Worm (Caenorhabditis elegans) whole organism, L2 larva: ENCODE results near the gene F31F4.11.

Experiments used
- ceh-16 ChIP-seq: fragments of 150-350 bp; optimal IDR thresholded peaks from 2 replicates; lab custom pipeline; 2014; ENCODE audit warnings: missing biosample characterization, missing genetic modification characterization
- lin-13 ChIP-seq: fragments of 150-350 bp; optimal IDR thresholded peaks from 2 replicates; lab custom pipeline; 2014; ENCODE audit warnings: missing biosample characterization, missing genetic modification reagents, missing genetic modification characterization
- nhr-10 ChIP-seq: sonication (generic microtip); optimal IDR thresholded peaks from 2 replicates; lab custom pipeline; 2017; ENCODE audit warnings: missing biosample characterization, missing genetic modification characterization
- skn-1 ChIP-seq: sonication (generic microtip); optimal IDR thresholded peaks from 2 replicates; lab custom pipeline; 2017; ENCODE audit warnings: missing biosample characterization, missing genetic modification characterization
- ztf-4 ChIP-seq: fragments of 150-350 bp; optimal IDR thresholded peaks from 2 replicates; lab custom pipeline; 2014; ENCODE audit warnings: missing biosample characterization, missing genetic modification characterization

DNA sequence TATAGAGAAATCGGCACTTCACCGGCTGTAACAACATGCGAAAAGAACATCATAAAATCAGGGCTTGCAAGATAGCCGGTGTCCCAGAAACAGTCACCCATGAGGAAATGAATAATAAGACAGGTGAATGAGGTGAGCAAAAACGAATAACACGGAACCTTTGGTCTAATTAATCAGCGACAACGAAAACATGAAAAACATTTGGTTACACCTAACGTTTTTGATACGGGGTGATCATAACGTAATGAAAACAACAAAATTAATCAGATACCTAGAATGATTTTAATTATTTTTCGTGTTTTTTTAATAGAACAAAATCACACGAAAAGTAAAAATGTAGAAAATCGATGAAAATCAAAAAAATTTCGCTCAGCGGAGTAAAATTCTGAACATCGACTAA is 8.4 kb downstream of the F31F4.11 start, which contains the start of gene srh-245:
- TF ChIP-seq lin-13 (no peak), nhr-10 (tag; lab: Kevin White, UChicago) (no peak), skn-1 (tag; lab: Kevin White, UChicago) (no peak), ceh-16 (tag; lab: Kevin White, UChicago) (no peak), ztf-4 (tag; lab: Kevin White, UChicago) (no peak)
